Worm (Caenorhabditis elegans) whole organism, L4/young adult: Measurements from ENCODE around the gene ptp-4A2.

Experiments used
- W03F9.2 ChIP-seq: fragments of 150-350 bp; optimal IDR thresholded peaks from 2 replicates; lab custom pipeline; 2014; ENCODE audit warnings: missing biosample characterization, missing genetic modification characterization
- him-1 ChIP-seq: sonication (generic microtip); optimal IDR thresholded peaks from 2 replicates; lab custom pipeline; 2016; ENCODE audit warnings: missing genotype, missing genetic modification reagents, missing genetic modification characterization, missing compliant biosample characterization

DNA sequence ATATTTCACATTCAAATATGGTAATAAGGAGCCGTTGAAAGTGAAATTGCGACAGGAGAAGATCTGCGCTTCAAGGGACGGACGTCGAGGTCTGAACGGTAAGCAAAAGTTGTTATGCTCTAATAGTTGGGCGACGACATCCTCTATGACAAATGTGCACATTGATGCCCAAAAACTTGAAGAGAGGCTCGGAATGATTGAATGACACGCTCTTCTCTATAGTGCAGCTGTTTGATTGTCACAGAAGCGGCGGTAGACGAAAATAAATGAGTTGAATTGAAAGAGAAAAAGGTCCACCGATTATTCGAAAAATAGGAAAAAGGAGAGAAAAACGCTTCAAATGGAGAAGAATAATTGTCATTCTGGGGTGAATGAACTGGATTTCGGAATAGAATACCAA lies 16.1 kb upstream of the ptp-4A2 start:
- TF ChIP-seq him-1 (tag; lab: Kevin White, UChicago) (no peak), W03F9.2 (tag; lab: Kevin White, UChicago) (no peak)
